Worm (Caenorhabditis elegans): ENCODE measurements around the gene K05G3.1.
A peak's percentile ranks its signal among the peaks of the same experiment; 100 is the strongest.

Gene K05G3.1

DNA sequence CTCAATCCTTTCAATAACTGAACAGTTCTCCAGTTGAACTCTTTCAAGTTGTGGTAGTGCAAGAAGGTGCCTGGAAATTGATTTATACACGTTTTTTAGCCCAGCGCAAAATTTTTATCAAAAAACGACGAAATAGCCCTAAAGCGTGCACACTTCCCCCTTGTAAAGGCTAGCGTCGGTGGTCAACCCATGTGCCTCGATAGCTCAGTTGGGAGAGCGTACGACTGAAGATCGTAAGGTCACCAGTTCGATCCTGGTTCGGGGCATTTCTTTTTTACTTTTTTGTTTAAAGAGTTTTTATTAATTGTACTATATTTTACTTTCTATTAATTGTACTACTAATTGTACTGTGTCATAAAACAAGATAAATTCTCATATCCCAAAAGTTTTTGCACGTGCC is 50.2 kb downstream of the K05G3.1 start (continued):
- TF ChIP-seq egl-27 (tag; optimal IDR thresholded peaks at IDR 0.05) (no peak), nhr-129 (tag; optimal IDR thresholded peaks at IDR 0.05) (peak; percentile 41), lin-39 (tag; optimal IDR thresholded peaks at IDR 0.05) (no peak), ztf-11 (tag; optimal IDR thresholded peaks at IDR 0.05) (no peak)
